Fruit fly (Drosophila melanogaster): ENCODE data around the gene Pect.

The Pect gene

DNA sequence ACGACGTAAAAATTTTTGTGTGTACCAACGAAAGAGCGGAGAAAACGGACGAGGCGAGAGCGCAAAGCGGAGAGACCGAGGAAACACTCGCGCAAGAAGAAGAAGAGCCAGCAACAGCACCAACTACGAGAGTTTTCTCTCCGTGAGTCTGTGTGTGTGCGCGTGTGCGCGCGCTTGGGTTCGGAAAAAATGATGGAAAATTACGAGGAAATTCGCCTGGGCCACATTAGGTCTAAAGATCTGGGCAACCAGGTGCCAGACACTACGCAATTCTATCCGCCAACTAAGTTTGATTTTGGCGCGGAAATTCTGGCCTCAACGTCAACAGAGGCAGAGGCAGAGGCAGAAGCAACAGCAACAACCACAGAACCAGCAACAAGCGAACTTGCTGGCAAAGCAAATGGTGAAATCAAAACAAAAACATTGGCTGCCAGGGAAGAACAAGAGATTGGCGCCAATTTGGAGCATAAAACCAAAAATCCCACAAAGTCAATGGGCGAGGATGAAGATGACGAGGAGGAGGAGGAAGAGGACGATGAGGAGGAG lies 37.7 kb upstream of the Pect start, which contains the start of gene DnaJ-H (continued):
- TF ChIP-seq Trl (optimal IDR thresholded peaks at IDR 0.05) = peak; percentile 74 to 93
- TF ChIP-seq Trl (GFP tag; optimal IDR thresholded peaks at IDR 0.05) = no peak
- no peak for TF ChIP-seq CG9797 (GFP tag; optimal IDR thresholded peaks at IDR 0.05)
- TF ChIP-seq aop (GFP tag; IDR thresholded peaks at IDR 0.05) = no peak
- TF ChIP-seq dmrt99B (tag; optimal IDR thresholded peaks at IDR 0.05) = no peak
- TF ChIP-seq sens-2 (GFP tag; IDR thresholded peaks at IDR 0.05) = no peak
- no peak for TF ChIP-seq Bteb2 (GFP tag; optimal IDR thresholded peaks at IDR 0.05)
- no peak for TF ChIP-seq H2.0 (GFP tag; IDR thresholded peaks at IDR 0.05)
- TF ChIP-seq fu2 (GFP tag; optimal IDR thresholded peaks at IDR 0.05) = no peak
- TF ChIP-seq E2f1 (GFP tag; IDR thresholded peaks at IDR 0.05) = peak; percentile 21; the same call in 1 of the 2 replicates
- peak; percentile 65 for TF ChIP-seq cg (GFP tag; optimal IDR thresholded peaks at IDR 0.05)
- TF ChIP-seq MESR4 (GFP tag; optimal IDR thresholded peaks at IDR 0.05) = peak; percentile 37
- no peak for TF ChIP-seq jumu (GFP tag; optimal IDR thresholded peaks at IDR 0.05)
- 0 out of 2 replicates have a peak, but pooled peaks have one; percentile 32 for TF ChIP-seq unc-4 (GFP tag; IDR thresholded peaks at IDR 0.05; ENCODE audit: partially characterized antibody)
- no peak for TF ChIP-seq CG3281 (GFP tag; optimal IDR thresholded peaks at IDR 0.05)
- no peak for TF ChIP-seq lab (GFP tag; optimal IDR thresholded peaks at IDR 0.05)
- no peak for TF ChIP-seq Ravus (GFP tag; IDR thresholded peaks at IDR 0.05)
- TF ChIP-seq chinmo (GFP tag; IDR thresholded peaks at IDR 0.05; ENCODE audit: partially characterized antibody) = peak; percentile 51; the same call in 1 of the 4 replicates
- TF ChIP-seq slou (GFP tag; optimal IDR thresholded peaks at IDR 0.05) = no peak
- no peak for TF ChIP-seq CG31388 (GFP tag; optimal IDR thresholded peaks at IDR 0.05)
- TF ChIP-seq CG14710 (tag; optimal IDR thresholded peaks at IDR 0.05) = no peak
- peak; percentile 46 for TF ChIP-seq scrt (GFP tag; optimal IDR thresholded peaks at IDR 0.05)
- no peak for TF ChIP-seq CG5953 (GFP tag; IDR thresholded peaks at IDR 0.05)
- peak; percentile 47 for TF ChIP-seq Dp (GFP tag; optimal IDR thresholded peaks at IDR 0.05)
- TF ChIP-seq so (GFP tag; IDR thresholded peaks at IDR 0.05) = no peak
- no peak for TF ChIP-seq danr (GFP tag; IDR thresholded peaks at IDR 0.05)
- no peak for TF ChIP-seq fd64A (GFP tag; optimal IDR thresholded peaks at IDR 0.05)
- no peak for TF ChIP-seq NC2α (GFP tag; optimal IDR thresholded peaks at IDR 0.05)
- TF ChIP-seq ab (GFP tag; optimal IDR thresholded peaks at IDR 0.05) = no peak
- peak; percentile 1; the same call in 1 of the 2 replicates for TF ChIP-seq bbx (GFP tag; IDR thresholded peaks at IDR 0.05; ENCODE audit: partially characterized antibody)
- TF ChIP-seq NFAT (GFP tag; IDR thresholded peaks at IDR 0.05) = no peak
- no peak for TF ChIP-seq Dip3 (GFP tag; optimal IDR thresholded peaks at IDR 0.05)
- TF ChIP-seq CG15479 (GFP tag; optimal IDR thresholded peaks at IDR 0.05) = peak; percentile 39
- TF ChIP-seq CG34422 (GFP tag; IDR thresholded peaks at IDR 0.05) = peak; percentile 63; the same call in 1 of the 3 replicates
- TF ChIP-seq CG16779 (GFP tag; IDR thresholded peaks at IDR 0.05) = no peak
- TF ChIP-seq Max (GFP tag; optimal IDR thresholded peaks at IDR 0.05) = peak; percentile 1
- no peak for TF ChIP-seq hkb (optimal IDR thresholded peaks at IDR 0.05)
- TF ChIP-seq hkb (GFP tag; IDR thresholded peaks at IDR 0.05) = peak; percentile 17; the same call in 1 of the 2 replicates
- TF ChIP-seq odd (GFP tag; optimal IDR thresholded peaks at IDR 0.05) = no peak
- no peak for TF ChIP-seq Bgb (GFP tag; IDR thresholded peaks at IDR 0.05; ENCODE audit: partially characterized antibody)
- TF ChIP-seq chm (GFP tag; IDR thresholded peaks at IDR 0.05) = no peak
- no peak for TF ChIP-seq sens (GFP tag)
- no peak for TF ChIP-seq pb (GFP tag; optimal IDR thresholded peaks at IDR 0.05)
- no peak for TF ChIP-seq MBD-R2 (GFP tag; IDR thresholded peaks at IDR 0.05)
- TF ChIP-seq CG18011 (GFP tag; optimal IDR thresholded peaks at IDR 0.05) = no peak
- no peak for TF ChIP-seq Neu2 (GFP tag; optimal IDR thresholded peaks at IDR 0.05; ENCODE audit: borderline replicate concordance)
- TF ChIP-seq CG34224 (GFP tag; IDR thresholded peaks at IDR 0.05; ENCODE audit: partially characterized antibody) = no peak
- peak; percentile 55; the same call in 1 of the 2 replicates for TF ChIP-seq sna (GFP tag; IDR thresholded peaks at IDR 0.05; ENCODE audit: partially characterized antibody)
- TF ChIP-seq pan (optimal IDR thresholded peaks at IDR 0.05) = no peak
- TF ChIP-seq pan (GFP tag; optimal IDR thresholded peaks at IDR 0.05 in 1 of 2, IDR thresholded peaks at IDR 0.05 in 1 of 2) = no peak
- no peak for TF ChIP-seq Gsc (GFP tag; IDR thresholded peaks at IDR 0.05)

All from whole organism, embryonic.